Worm (Caenorhabditis elegans) whole organism, L3 larva: ENCODE results near the gene F19C7.3.

Experiments used
- R02D3.7 ChIP-seq: fragments of 150-350 bp; optimal IDR thresholded peaks from 2 replicates; lab custom pipeline; 2014; ENCODE audit warnings: missing biosample characterization, missing genetic modification characterization
- ZK546.5 ChIP-seq: sonication (generic microtip); optimal IDR thresholded peaks from 2 replicates; lab custom pipeline; 2017; ENCODE audit warnings: missing biosample characterization, missing genetic modification characterization
- aly-2 ChIP-seq: fragments of 150-350 bp; optimal IDR thresholded peaks from 2 replicates; lab custom pipeline; 2014; ENCODE audit warnings: missing biosample characterization, missing genetic modification characterization
- ceh-16 ChIP-seq: sonication (generic microtip); optimal IDR thresholded peaks from 2 replicates; lab custom pipeline; 2017; ENCODE audit warnings: missing biosample characterization, missing genetic modification characterization
- ceh-82 ChIP-seq: fragments of 150-350 bp; optimal IDR thresholded peaks from 2 replicates; lab custom pipeline; 2014; ENCODE audit warnings: missing biosample characterization, missing genetic modification characterization
- daf-12 ChIP-seq: fragments of 150-350 bp; optimal IDR thresholded peaks from 2 replicates; lab custom pipeline; 2014; ENCODE audit warnings: missing biosample characterization, missing genetic modification reagents, missing genetic modification characterization
- elt-1 ChIP-seq: fragments of 150-350 bp; optimal IDR thresholded peaks from 2 replicates; lab custom pipeline; 2014; ENCODE audit warnings: missing biosample characterization, missing genetic modification characterization
- elt-2 ChIP-seq: sonication (generic microtip); optimal IDR thresholded peaks from 2 replicates; lab custom pipeline; 2016; ENCODE audit warnings: missing genetic modification reagents, mild to moderate bottlenecking, missing genetic modification characterization, missing compliant biosample characterization
- elt-3 ChIP-seq, 3 experiments: fragments of 150-350 bp in 1 of 3; sonication (generic microtip) in 2 of 3; optimal IDR thresholded peaks; 2 replicates in 2 of 3; 4 replicates in 1 of 3; lab custom pipeline; 2014 to 2017; ENCODE audit warnings: missing biosample characterization in 3 of 3, missing genetic modification characterization in 3 of 3
- fkh-10 ChIP-seq: sonication (generic microtip); optimal IDR thresholded peaks from 2 replicates; lab custom pipeline; 2017; ENCODE audit warnings: missing biosample characterization, missing genetic modification reagents, missing genetic modification characterization
- fos-1 ChIP-seq: fragments of 150-350 bp; optimal IDR thresholded peaks from 2 replicates; lab custom pipeline; 2014; ENCODE audit warnings: missing biosample characterization, missing genetic modification characterization
- jun-1 ChIP-seq: fragments of 150-350 bp; optimal IDR thresholded peaks from 2 replicates; lab custom pipeline; 2014; ENCODE audit warnings: missing biosample characterization, missing genetic modification reagents, missing genetic modification characterization
- lin-15B ChIP-seq: fragments of 150-350 bp; optimal IDR thresholded peaks from 2 replicates; lab custom pipeline; 2014; ENCODE audit warnings: missing biosample characterization, missing genetic modification characterization
- lin-39 ChIP-seq: fragments of 150-350 bp; optimal IDR thresholded peaks from 2 replicates; lab custom pipeline; 2018; ENCODE audit warnings: missing biosample characterization, missing genetic modification reagents, missing genetic modification characterization
- lsy-12 ChIP-seq: sonication (generic microtip); optimal IDR thresholded peaks from 2 replicates; lab custom pipeline; 2016; ENCODE audit warnings: mild to moderate bottlenecking, missing genetic modification characterization, missing compliant biosample characterization
- mml-1 ChIP-seq: fragments of 150-350 bp; sonication (generic microtip); optimal IDR thresholded peaks from 3 replicates; lab custom pipeline; 2014; ENCODE audit warnings: missing biosample characterization, missing genetic modification characterization
- nfya-1 ChIP-seq: sonication (generic microtip); optimal IDR thresholded peaks from 2 replicates; lab custom pipeline; 2017; ENCODE audit warnings: missing genetic modification characterization, mild to moderate bottlenecking, missing compliant biosample characterization, antibody characterized with exemption, moderate library complexity; ENCODE audit not compliant: insufficient read depth
- nhr-11 ChIP-seq: fragments of 150-350 bp; optimal IDR thresholded peaks from 2 replicates; lab custom pipeline; 2014; ENCODE audit warnings: missing biosample characterization, missing genetic modification characterization
- nhr-12 ChIP-seq: fragments of 150-350 bp; optimal IDR thresholded peaks from 2 replicates; lab custom pipeline; 2014; ENCODE audit warnings: missing biosample characterization, missing genetic modification characterization
- nhr-237 ChIP-seq: fragments of 150-350 bp; optimal IDR thresholded peaks from 2 replicates; lab custom pipeline; 2014; ENCODE audit warnings: missing biosample characterization, missing genetic modification characterization
- nhr-28 ChIP-seq: fragments of 150-350 bp; optimal IDR thresholded peaks from 2 replicates; lab custom pipeline; 2014; ENCODE audit warnings: missing biosample characterization, missing genetic modification characterization
- nhr-43 ChIP-seq: sonication (generic microtip); optimal IDR thresholded peaks from 2 replicates; lab custom pipeline; 2016; ENCODE audit warnings: mild to moderate bottlenecking, missing genetic modification characterization, missing compliant biosample characterization; ENCODE audit not compliant: poor library complexity, severe bottlenecking
- nhr-67 ChIP-seq: fragments of 150-350 bp; optimal IDR thresholded peaks from 2 replicates; lab custom pipeline; 2014; ENCODE audit warnings: missing biosample characterization, missing genetic modification characterization
- nhr-76 ChIP-seq: fragments of 150-350 bp; sonication (generic microtip); optimal IDR thresholded peaks from 5 replicates; lab custom pipeline; 2014; ENCODE audit warnings: missing biosample characterization, missing genetic modification characterization
- nhr-77 ChIP-seq: fragments of 150-350 bp; optimal IDR thresholded peaks from 2 replicates; lab custom pipeline; 2014; ENCODE audit warnings: missing biosample characterization, missing genetic modification characterization
- pha-4 ChIP-seq: fragments of 150-350 bp; optimal IDR thresholded peaks from 2 replicates; lab custom pipeline; 2014; ENCODE audit warnings: missing biosample characterization, missing genetic modification reagents, missing genetic modification characterization
- pqm-1 ChIP-seq: fragments of 150-350 bp; optimal IDR thresholded peaks from 2 replicates; lab custom pipeline; 2017; ENCODE audit warnings: missing biosample characterization, missing genetic modification characterization, inconsistent platforms
- skn-1 ChIP-seq: fragments of 150-350 bp; optimal IDR thresholded peaks from 2 replicates; lab custom pipeline; 2014; ENCODE audit warnings: missing biosample characterization, missing genetic modification characterization
- snpc-4 ChIP-seq: fragments of 150-350 bp; optimal IDR thresholded peaks from 2 replicates; lab custom pipeline; 2014; ENCODE audit warnings: missing biosample characterization, missing genetic modification characterization
- tbx-2 ChIP-seq: sonication (generic microtip); optimal IDR thresholded peaks from 2 replicates; lab custom pipeline; 2016; ENCODE audit warnings: mild to moderate bottlenecking, missing genetic modification characterization, missing compliant biosample characterization
- unc-39 ChIP-seq: sonication (generic microtip); optimal IDR thresholded peaks from 4 replicates; lab custom pipeline; 2017; ENCODE audit warnings: missing biosample characterization, missing genetic modification characterization
- unc-62 ChIP-seq: fragments of 150-350 bp; sonication (generic microtip); optimal IDR thresholded peaks from 4 replicates; lab custom pipeline; 2014; ENCODE audit warnings: missing biosample characterization, missing genetic modification reagents, missing genetic modification characterization
- zag-1 ChIP-seq: fragments of 150-350 bp; optimal IDR thresholded peaks from 2 replicates; lab custom pipeline; 2014; ENCODE audit warnings: missing biosample characterization, missing genetic modification characterization

F19C7.3 gene

DNA sequence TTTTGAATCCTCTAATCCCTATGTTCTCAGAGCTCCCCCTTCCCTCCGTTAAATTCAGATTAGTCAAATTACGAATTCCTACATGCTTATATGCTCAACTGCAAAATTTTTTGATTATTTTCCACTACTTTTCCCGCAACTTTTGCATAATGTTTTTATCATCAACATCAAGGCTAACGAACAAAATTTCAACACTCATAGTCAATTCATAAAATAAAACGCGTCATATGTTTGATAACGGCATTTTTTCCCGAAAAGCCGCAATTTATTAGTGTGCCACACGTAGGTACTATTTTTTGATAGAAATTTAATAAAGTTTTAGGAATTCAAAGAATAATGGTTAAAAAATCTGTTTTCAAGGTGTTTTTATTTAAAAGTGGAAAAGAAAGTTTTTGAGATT, 37.8 kb upstream of the F19C7.3 start:
- TF ChIP-seq nhr-77 (tag; lab: Kevin White, UChicago) = no peak
- TF ChIP-seq elt-2 (tag; lab: Kevin White, UChicago) = peak; percentile 35
- TF ChIP-seq nfya-1 = no peak
- TF ChIP-seq pha-4 = peak; percentile 18
- no peak for TF ChIP-seq elt-1 (tag; lab: Kevin White, UChicago)
- TF ChIP-seq pqm-1 = peak; percentile 34

DNA sequence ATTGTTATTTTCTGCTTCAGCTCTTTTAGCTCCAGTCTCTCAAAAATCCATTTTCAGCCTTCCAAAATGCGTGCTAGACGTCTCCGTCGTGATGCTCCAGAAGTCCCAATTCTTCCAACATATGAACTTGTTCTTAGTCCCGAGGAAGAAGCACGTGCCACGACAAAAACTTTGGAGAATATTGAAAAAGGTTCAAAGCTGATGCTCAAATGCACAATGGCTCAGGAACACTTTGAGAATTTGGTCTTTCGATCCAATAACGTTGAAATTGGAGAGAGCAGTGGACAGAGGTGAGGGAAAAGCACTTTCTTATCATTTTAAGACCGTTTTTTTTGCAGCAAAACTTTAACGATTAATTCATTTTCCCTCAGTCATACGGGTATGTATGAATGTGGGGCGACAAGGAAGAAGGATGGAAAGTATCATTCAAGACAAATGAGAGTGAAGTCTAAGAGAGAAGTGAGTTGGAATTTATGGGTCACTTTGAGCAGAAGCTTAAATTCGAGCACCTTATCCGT, 34.3 kb upstream of the F19C7.3 start, which contains the start of gene igeg-1:
Gene igeg-1 (plus strand): TSS at position 51 of the 518 bp plus-strand sequence.
- TF ChIP-seq nhr-12 (no peak), elt-2 (tag; lab: Kevin White, UChicago) (peak; percentile 34)

DNA sequence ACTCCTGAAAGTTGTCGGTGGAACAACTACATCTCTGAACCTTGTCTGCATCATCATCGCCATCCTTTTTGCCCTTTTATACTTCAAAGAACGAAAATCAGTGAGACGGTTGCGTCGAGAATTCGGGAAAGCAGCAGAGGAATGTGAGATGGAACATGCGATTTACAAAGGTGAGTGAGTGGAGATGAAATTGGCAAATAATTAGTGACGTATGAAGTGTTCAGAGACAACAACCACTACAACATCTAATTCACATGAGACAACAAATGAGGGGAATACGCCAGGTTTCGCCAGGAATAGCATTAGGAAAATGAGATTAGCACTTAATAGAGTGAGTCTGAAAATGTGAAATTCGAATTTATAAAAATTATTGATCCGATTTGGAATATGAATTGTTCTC, 32.4 kb upstream of the F19C7.3 start:
- TF ChIP-seq unc-62 (GFP tag; lab: Kevin White, UChicago) = no peak
- TF ChIP-seq jun-1 (tag; lab: Kevin White, UChicago) = no peak
- no peak for TF ChIP-seq skn-1 (tag; lab: Kevin White, UChicago)
- TF ChIP-seq lin-39 (tag; lab: Kevin White, UChicago) = no peak

DNA sequence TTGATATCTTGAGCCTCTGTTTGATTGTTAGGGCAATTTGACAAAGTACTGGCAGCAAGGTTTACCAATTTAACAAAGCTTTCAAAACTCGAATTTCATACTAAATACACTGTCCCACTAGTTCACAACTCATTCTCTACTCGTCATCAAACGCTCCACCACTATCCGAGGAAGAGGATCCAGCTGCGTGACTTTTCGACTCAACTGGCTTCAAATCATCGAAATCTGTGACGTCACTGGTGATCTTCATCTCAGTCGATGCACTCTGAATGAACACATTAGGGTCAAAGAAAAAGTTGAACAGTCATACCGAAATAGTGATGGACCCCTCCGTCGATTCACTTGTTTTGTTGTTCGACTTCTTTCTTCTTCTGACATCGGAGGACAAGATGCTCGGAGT, 31.0 kb upstream of the F19C7.3 start:
- TF ChIP-seq mml-1 (no peak), ceh-82 (tag; lab: Kevin White, UChicago) (no peak), nhr-12 (no peak), aly-2 (tag; lab: Kevin White, UChicago) (no peak), unc-39 (tag; lab: Kevin White, UChicago) (no peak), fkh-10 (GFP tag; lab: Kevin White, UChicago) (no peak), nhr-237 (tag; lab: Kevin White, UChicago) (no peak), ceh-16 (tag; lab: Kevin White, UChicago) (no peak), snpc-4 (tag; lab: Kevin White, UChicago) (no peak), nhr-11 (tag; lab: Kevin White, UChicago) (no peak), nhr-67 (tag; lab: Kevin White, UChicago) (no peak), R02D3.7 (tag; lab: Kevin White, UChicago) (no peak), elt-1 (tag; lab: Kevin White, UChicago) (no peak), nfya-1 (no peak), lin-15B (no peak), pha-4 (no peak), zag-1 (tag; lab: Kevin White, UChicago) (no peak), daf-12 (no peak)

DNA sequence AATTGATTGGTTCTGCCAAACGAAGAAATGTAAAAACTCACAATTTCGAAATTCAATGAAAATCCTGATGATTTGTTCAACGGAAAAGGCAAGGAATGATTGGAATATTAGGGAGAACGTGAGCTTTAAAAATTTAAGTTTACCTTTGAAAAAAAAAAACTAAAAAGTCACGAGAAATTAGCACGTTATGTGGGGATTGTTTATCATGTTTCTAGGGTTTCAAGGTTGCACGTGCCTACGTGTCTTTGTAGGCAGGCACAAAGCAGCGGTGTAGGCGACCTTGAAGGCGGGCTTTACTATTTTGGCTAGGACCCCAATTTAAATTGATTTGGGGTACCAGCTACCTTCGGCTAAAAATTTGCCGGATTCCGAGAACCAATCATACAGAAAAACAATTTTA, 29.6 kb upstream of the F19C7.3 start, which contains the start of gene F28E10.4:
Gene F28E10.4 (minus strand): TSS at position 101 of the 400 bp plus-strand sequence.
- TF ChIP-seq nhr-28 (no peak), ceh-82 (tag; lab: Kevin White, UChicago) (no peak), pha-4 (no peak), fos-1 (tag; lab: Kevin White, UChicago) (no peak), nhr-76 (tag; lab: Kevin White, UChicago) (no peak), ZK546.5 (tag; lab: Kevin White, UChicago) (no peak), skn-1 (tag; lab: Kevin White, UChicago) (no peak), lsy-12 (tag; lab: Kevin White, UChicago) (no peak), ceh-16 (tag; lab: Kevin White, UChicago) (no peak), tbx-2 (tag; lab: Kevin White, UChicago) (no peak), nhr-237 (tag; lab: Kevin White, UChicago) (no peak), elt-3 (tag; optimal IDR thresholded peaks at IDR 0.05; lab: Kevin White, UChicago) (no peak), lin-15B (no peak), nhr-43 (tag; lab: Kevin White, UChicago) (no peak), mml-1 (no peak)
